Worm (Caenorhabditis elegans) whole organism, mixed stage, embryonic: ENCODE results near the gene srh-123.
"Not testable (repeated sequence)": the region's sequence is repeated elsewhere in the genome, so short reads cannot be mapped to it uniquely, and the experiment has no call there.

Experiments
- bed-3 ChIP-seq: fragments of 200-800 bp; sonication (Bioruptor generic); optimal IDR thresholded peaks from 3 replicates; lab custom pipeline; 2018; ENCODE audit warnings: mild to moderate bottlenecking, missing genetic modification characterization, moderate library complexity, missing compliant biosample characterization
- blmp-1 ChIP-seq: fragments of 150-350 bp; optimal IDR thresholded peaks from 2 replicates; lab custom pipeline; 2014; ENCODE audit warnings: missing biosample characterization, missing genetic modification characterization
- ceh-39 ChIP-seq: fragments of 150-350 bp; optimal IDR thresholded peaks from 2 replicates; lab custom pipeline; 2014; ENCODE audit warnings: missing biosample characterization, missing genetic modification characterization
- ceh-83 ChIP-seq: fragments of 200-800 bp; sonication (Bioruptor generic); optimal IDR thresholded peaks from 2 replicates; lab custom pipeline; 2018; ENCODE audit warnings: mild to moderate bottlenecking, missing genetic modification characterization, missing compliant biosample characterization
- ces-1 ChIP-seq: fragments of 150-350 bp; optimal IDR thresholded peaks from 2 replicates; lab custom pipeline; 2014; ENCODE audit warnings: missing biosample characterization, missing genetic modification reagents, missing genetic modification characterization
- cnd-1 ChIP-seq: fragments of 200-800 bp; sonication (Bioruptor generic); optimal IDR thresholded peaks from 2 replicates; lab custom pipeline; 2018; ENCODE audit warnings: mild to moderate bottlenecking, missing genetic modification characterization, missing compliant biosample characterization
- drap-1 ChIP-seq: fragments of 200-800 bp; sonication (Bioruptor generic); optimal IDR thresholded peaks from 3 replicates; lab custom pipeline; 2018; ENCODE audit warnings: mild to moderate bottlenecking, missing genetic modification characterization, missing compliant biosample characterization
- elt-1 ChIP-seq: sonication (generic microtip); optimal IDR thresholded peaks from 2 replicates; lab custom pipeline; 2017; ENCODE audit warnings: missing genetic modification characterization, mild to moderate bottlenecking, missing compliant biosample characterization, antibody characterized with exemption, moderate library complexity, borderline replicate concordance; ENCODE audit not compliant: insufficient read depth
- elt-3 ChIP-seq: fragments of 150-350 bp; optimal IDR thresholded peaks from 2 replicates; lab custom pipeline; 2014; ENCODE audit warnings: missing biosample characterization, missing genetic modification characterization
- flh-1 ChIP-seq: fragments of 200-800 bp; sonication (Bioruptor generic); optimal IDR thresholded peaks from 2 replicates; lab custom pipeline; 2018; ENCODE audit warnings: mild to moderate bottlenecking, missing genetic modification characterization, moderate library complexity, missing compliant biosample characterization
- ham-2 ChIP-seq: fragments of 200-800 bp; sonication (Bioruptor generic); optimal IDR thresholded peaks from 2 replicates; lab custom pipeline; 2018; ENCODE audit warnings: mild to moderate bottlenecking, missing genetic modification characterization, missing compliant biosample characterization
- hlh-1 ChIP-seq: fragments of 150-350 bp; optimal IDR thresholded peaks from 2 replicates; lab custom pipeline; 2014; ENCODE audit warnings: missing biosample characterization, missing genetic modification reagents, missing genetic modification characterization
- lin-13 ChIP-seq: fragments of 150-350 bp; optimal IDR thresholded peaks from 2 replicates; lab custom pipeline; 2014; ENCODE audit warnings: missing biosample characterization, missing genetic modification characterization
- lin-32 ChIP-seq: fragments of 200-800 bp; sonication (Bioruptor generic); optimal IDR thresholded peaks from 2 replicates; lab custom pipeline; 2018; ENCODE audit warnings: mild to moderate bottlenecking, missing genetic modification characterization, missing compliant biosample characterization
- lsy-2 ChIP-seq: fragments of 150-350 bp; optimal IDR thresholded peaks from 2 replicates; lab custom pipeline; 2014; ENCODE audit warnings: missing biosample characterization, missing genetic modification characterization
- mab-5 ChIP-seq: fragments of 150-350 bp; optimal IDR thresholded peaks from 2 replicates; lab custom pipeline; 2014; ENCODE audit warnings: missing biosample characterization, missing genetic modification characterization
- mep-1 ChIP-seq: fragments of 150-350 bp; optimal IDR thresholded peaks from 2 replicates; lab custom pipeline; 2017; ENCODE audit warnings: missing biosample characterization, missing genetic modification reagents, missing genetic modification characterization, inconsistent platforms
- mls-2 ChIP-seq: sonication (generic microtip); optimal IDR thresholded peaks from 2 replicates; lab custom pipeline; 2016; ENCODE audit warnings: mild to moderate bottlenecking, missing genetic modification characterization, moderate library complexity, missing compliant biosample characterization
- nhr-12 ChIP-seq: fragments of 150-350 bp; optimal IDR thresholded peaks from 2 replicates; lab custom pipeline; 2014; ENCODE audit warnings: missing biosample characterization, missing genetic modification characterization
- nhr-2 ChIP-seq: fragments of 150-350 bp; optimal IDR thresholded peaks from 2 replicates; lab custom pipeline; 2014; ENCODE audit warnings: missing biosample characterization, missing genetic modification characterization
- nhr-237 ChIP-seq: fragments of 150-350 bp; optimal IDR thresholded peaks from 2 replicates; lab custom pipeline; 2014; ENCODE audit warnings: missing biosample characterization, missing genetic modification characterization
- nhr-28 ChIP-seq: fragments of 150-350 bp; optimal IDR thresholded peaks from 2 replicates; lab custom pipeline; 2014; ENCODE audit warnings: missing biosample characterization, missing genetic modification characterization
- sem-2 ChIP-seq: fragments of 200-800 bp; sonication (Bioruptor generic); optimal IDR thresholded peaks from 2 replicates; lab custom pipeline; 2018; ENCODE audit warnings: mild to moderate bottlenecking, missing genetic modification characterization, missing compliant biosample characterization
- snpc-4 ChIP-seq: fragments of 150-350 bp; optimal IDR thresholded peaks from 2 replicates; lab custom pipeline; 2014; ENCODE audit warnings: missing biosample characterization, missing genetic modification characterization
- tbx-8 ChIP-seq: fragments of 200-800 bp; sonication (Bioruptor generic); optimal IDR thresholded peaks from 2 replicates; lab custom pipeline; 2018; ENCODE audit warnings: mild to moderate bottlenecking, missing genetic modification characterization, moderate library complexity, missing compliant biosample characterization
- unc-120 ChIP-seq: sonication (generic microtip); optimal IDR thresholded peaks from 2 replicates; lab custom pipeline; 2017; ENCODE audit warnings: missing genetic modification characterization, missing compliant biosample characterization; ENCODE audit not compliant: poor library complexity, severe bottlenecking
- unc-39 ChIP-seq: fragments of 150-350 bp; optimal IDR thresholded peaks from 2 replicates; lab custom pipeline; 2014; ENCODE audit warnings: missing biosample characterization, missing genetic modification characterization
- unc-62 ChIP-seq: fragments of 150-350 bp; optimal IDR thresholded peaks from 2 replicates; lab custom pipeline; 2014; ENCODE audit warnings: missing biosample characterization, missing genetic modification reagents, missing genetic modification characterization
- zip-8 ChIP-seq: fragments of 150-350 bp; optimal IDR thresholded peaks from 2 replicates; lab custom pipeline; 2014; ENCODE audit warnings: missing biosample characterization, missing genetic modification characterization

The srh-123 gene

DNA sequence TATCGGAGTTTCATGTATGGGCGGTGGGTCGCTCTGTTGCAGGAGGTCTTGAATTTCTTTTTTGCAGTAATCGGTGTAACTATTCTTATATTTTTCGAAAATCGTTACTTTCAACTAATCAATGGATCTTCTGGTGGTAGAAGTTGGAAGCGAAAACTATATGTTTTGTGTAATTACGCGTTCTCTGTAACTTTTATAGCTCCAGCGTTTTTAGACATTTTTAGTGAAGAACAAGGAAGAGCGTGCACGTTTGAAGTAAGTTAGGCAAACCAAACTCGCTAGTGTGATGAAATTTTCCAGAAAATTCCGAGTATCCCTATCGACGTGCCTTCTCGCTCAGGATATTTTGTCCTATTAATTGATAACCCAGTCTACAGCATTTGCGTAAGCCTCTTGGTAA lies 34.4 kb upstream of the srh-123 start, which contains the start of gene srh-154:
Gene srh-154 (plus strand): TSS at position 301 of the 400 bp plus-strand sequence.
- no peak for TF ChIP-seq lin-13 (tag; lab: Kevin White, UChicago)
- TF ChIP-seq unc-62 (GFP tag; lab: Kevin White, UChicago) = no peak
- TF ChIP-seq hlh-1 (tag; lab: Kevin White, UChicago) = no peak
- no peak for TF ChIP-seq snpc-4
- TF ChIP-seq ces-1 (GFP tag; lab: Kevin White, UChicago) = no peak
- TF ChIP-seq flh-1 = no peak
- TF ChIP-seq mls-2 (tag; lab: Kevin White, UChicago) = no peak
- TF ChIP-seq nhr-237 (tag; lab: Kevin White, UChicago) = no peak

DNA sequence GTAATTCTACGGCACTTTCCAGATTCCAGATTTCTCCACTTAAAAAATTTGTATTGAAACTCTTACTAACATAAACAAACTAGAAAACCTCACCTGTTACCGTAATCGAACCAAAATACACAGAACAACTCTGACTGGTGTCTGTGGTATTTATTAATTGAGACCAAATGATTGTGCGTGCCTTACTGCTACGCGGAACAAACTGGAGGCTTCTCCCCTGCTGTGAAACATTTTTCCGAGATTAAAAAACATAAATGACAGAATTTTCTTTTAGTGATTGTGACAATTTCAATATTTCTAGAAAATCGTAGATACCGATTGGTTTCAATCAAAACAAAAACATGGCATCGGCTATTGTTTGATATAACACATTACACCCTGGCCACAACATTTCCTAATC lies 24.0 kb upstream of the srh-123 start:
- TF ChIP-seq bed-3 (GFP tag; lab: Kevin White, UChicago) (no peak), ceh-83 (GFP tag; lab: Kevin White, UChicago) (no peak), elt-3 (tag; lab: Kevin White, UChicago) (no peak), unc-62 (GFP tag; lab: Kevin White, UChicago) (no peak), unc-39 (tag; lab: Kevin White, UChicago) (no peak), unc-120 (tag; lab: Kevin White, UChicago) (no peak), lsy-2 (tag; lab: Kevin White, UChicago) (no peak), snpc-4 (no peak), nhr-2 (tag; lab: Kevin White, UChicago) (no peak), nhr-12 (tag; lab: Kevin White, UChicago) (no peak), mab-5 (tag; lab: Kevin White, UChicago) (no peak), tbx-8 (GFP tag; lab: Kevin White, UChicago) (no peak), drap-1 (no peak), mls-2 (tag; lab: Kevin White, UChicago) (no peak), flh-1 (no peak)
- TF ChIP-seq, all 35 proteins: peak for 0

DNA sequence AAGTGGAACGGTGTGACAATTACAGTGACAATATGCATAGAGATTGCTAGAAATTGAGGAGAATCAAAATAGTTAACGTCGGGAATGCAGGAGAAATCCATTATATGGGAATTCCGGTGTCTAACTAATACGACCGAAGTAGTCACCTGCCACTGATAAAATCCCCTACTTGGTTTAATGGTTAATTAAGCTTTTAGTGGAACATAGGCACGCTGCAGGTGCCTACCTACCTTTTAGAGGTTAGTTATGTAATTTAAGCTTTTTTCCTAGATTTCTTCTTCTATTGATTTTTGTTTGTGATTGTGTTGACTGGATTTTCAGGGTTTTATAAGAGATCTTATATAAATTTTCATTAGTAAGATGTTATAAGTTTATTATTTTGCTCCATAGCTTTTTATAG lies 17.6 kb upstream of the srh-123 start, which contains the start of gene srh-203:
Gene srh-203 (minus strand): TSS at position 101 of the 400 bp plus-strand sequence.
- TF ChIP-seq mls-2 (tag; lab: Kevin White, UChicago); elt-1 (tag; lab: Kevin White, UChicago); unc-62 (GFP tag; lab: Kevin White, UChicago): not testable (repeated sequence)

DNA sequence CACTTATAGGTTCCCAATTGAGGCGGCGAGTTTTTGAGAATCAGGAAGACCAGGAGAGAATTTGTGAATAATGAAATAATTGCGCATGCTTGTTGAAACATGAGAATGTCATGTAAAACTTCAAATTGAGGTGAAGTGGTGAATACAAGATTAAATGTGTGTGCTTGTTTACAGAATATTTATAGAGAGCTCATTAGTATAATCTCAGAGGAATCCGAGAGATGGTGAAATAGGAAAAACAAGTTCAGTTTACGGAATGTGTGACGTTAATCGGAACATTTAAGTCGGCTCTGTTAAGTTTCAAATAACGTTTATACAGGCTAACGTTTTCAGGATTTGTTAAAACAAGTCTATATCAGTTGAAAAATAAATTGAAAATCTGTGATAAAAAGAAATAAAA lies 15.7 kb upstream of the srh-123 start, which contains the start of gene str-200:
Gene str-200 (minus strand): TSS at position 101 of the 400 bp plus-strand sequence.
- TF ChIP-seq mls-2 (tag; lab: Kevin White, UChicago) = no peak
- no peak for TF ChIP-seq unc-62 (GFP tag; lab: Kevin White, UChicago)
- TF ChIP-seq lin-13 (tag; lab: Kevin White, UChicago) = no peak
- TF ChIP-seq blmp-1 = no peak
- TF ChIP-seq flh-1 = no peak
- no peak for TF ChIP-seq zip-8 (tag; lab: Kevin White, UChicago)
- no peak for TF ChIP-seq mab-5 (tag; lab: Kevin White, UChicago)
- no peak for TF ChIP-seq sem-2 (GFP tag; lab: Kevin White, UChicago)
- TF ChIP-seq ceh-39 = no peak
- TF ChIP-seq elt-1 (tag; lab: Kevin White, UChicago) = no peak
- TF ChIP-seq nhr-28 (tag; lab: Kevin White, UChicago) = no peak
- TF ChIP-seq ham-2 = no peak
- TF ChIP-seq nhr-237 (tag; lab: Kevin White, UChicago) = no peak
- no peak for TF ChIP-seq unc-120 (tag; lab: Kevin White, UChicago)
- TF ChIP-seq, all 35 proteins: peak for 0

DNA sequence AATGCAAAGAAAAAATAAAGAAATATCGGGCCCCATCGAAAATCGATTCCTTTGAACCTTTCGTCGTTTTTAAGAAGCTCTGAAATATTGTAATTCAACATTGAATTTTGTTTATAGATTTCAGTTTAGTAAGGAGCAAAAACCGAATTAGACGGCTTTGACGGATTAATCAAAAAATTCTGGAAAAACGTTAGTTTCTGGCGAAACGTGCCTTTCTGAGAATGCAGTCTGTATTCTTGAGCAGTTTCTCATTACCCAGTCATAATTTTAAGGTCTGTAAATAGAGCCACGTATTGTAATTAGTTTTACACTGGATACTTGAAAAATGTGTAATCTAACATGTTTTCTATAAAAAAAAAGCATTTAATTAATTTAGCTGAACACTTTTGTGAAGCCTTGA lies 13.7 kb upstream of the srh-123 start, which contains the start of gene srz-48:
Gene srz-48 (minus strand): TSS at position 101 of the 400 bp plus-strand sequence.
- TF ChIP-seq ces-1 (GFP tag; lab: Kevin White, UChicago) (no peak), unc-120 (tag; lab: Kevin White, UChicago) (no peak), lin-32 (GFP tag; lab: Kevin White, UChicago) (no peak), cnd-1 (no peak), bed-3 (GFP tag; lab: Kevin White, UChicago) (no peak), mep-1 (tag; lab: Kevin White, UChicago) (no peak), nhr-237 (tag; lab: Kevin White, UChicago) (no peak), snpc-4 (no peak)
